Worm (Caenorhabditis elegans) whole organism, young adult: ENCODE measurements around the gene str-4.

Experiments
- F49E8.2 ChIP-seq: sonication (generic microtip); optimal IDR thresholded peaks from 3 replicates; lab custom pipeline; 2017; ENCODE audit warnings: missing genetic modification characterization, mild to moderate bottlenecking, missing compliant biosample characterization, antibody characterized with exemption, moderate library complexity; ENCODE audit not compliant: insufficient read depth
- ZK185.1 ChIP-seq: sonication (generic microtip); optimal IDR thresholded peaks from 2 replicates; lab custom pipeline; 2016; ENCODE audit warnings: mild to moderate bottlenecking, missing genetic modification characterization, missing compliant biosample characterization; ENCODE audit not compliant: poor library complexity, severe bottlenecking
- atf-7 ChIP-seq: sonication (generic microtip); optimal IDR thresholded peaks from 2 replicates; lab custom pipeline; 2017; ENCODE audit warnings: mild to moderate bottlenecking, missing genetic modification characterization, missing compliant biosample characterization
- ceh-91 ChIP-seq: fragments of 200-800 bp; sonication (Bioruptor generic); IDR thresholded peaks from 2 replicates; pipeline ENCODE4 v1.3.6; 2022; ENCODE audit warnings: missing genetic modification reagents, missing genetic modification characterization, missing compliant biosample characterization
- lsy-27 ChIP-seq: sonication (generic microtip); optimal IDR thresholded peaks from 2 replicates; lab custom pipeline; 2017; ENCODE audit warnings: missing genetic modification characterization, mild to moderate bottlenecking, missing compliant biosample characterization, antibody characterized with exemption, missing genotype, borderline replicate concordance; ENCODE audit not compliant: insufficient read depth
- nfya-2 ChIP-seq: fragments of 200-800 bp; sonication (Bioruptor generic); IDR thresholded peaks from 2 replicates; pipeline ENCODE4 v1.3.6; 2022; ENCODE audit warnings: missing genetic modification reagents, missing genetic modification characterization, missing compliant biosample characterization
- nhr-80 ChIP-seq: sonication (generic microtip); optimal IDR thresholded peaks from 2 replicates; lab custom pipeline; 2016; ENCODE audit warnings: missing genetic modification characterization, missing compliant biosample characterization
- nhr-90 ChIP-seq: sonication (generic microtip); optimal IDR thresholded peaks from 2 replicates; lab custom pipeline; 2016; ENCODE audit warnings: missing genotype, mild to moderate bottlenecking, missing genetic modification characterization, missing compliant biosample characterization
- pha-4 ChIP-seq: fragments of 150-350 bp; sonication (generic microtip); optimal IDR thresholded peaks from 2 replicates; lab custom pipeline; 2014; ENCODE audit warnings: missing biosample characterization, missing genetic modification reagents, missing genetic modification characterization
- snpc-3.4 ChIP-seq: sonication (generic microtip); optimal IDR thresholded peaks from 2 replicates; lab custom pipeline; 2017; ENCODE audit warnings: missing genetic modification characterization, mild to moderate bottlenecking, missing compliant biosample characterization, antibody characterized with exemption, moderate library complexity, missing genotype, missing genetic modification reagents
- snpc-4 ChIP-seq, 5 experiments: fragments of 150-350 bp in 1 of 5; sonication (generic microtip) in 4 of 5; optimal IDR thresholded peaks; 2 replicates each; lab custom pipeline; 2014 to 2018; ENCODE audit warnings: missing genetic modification characterization in 5 of 5, missing biosample characterization in 3 of 5, antibody characterized with exemption in 2 of 5, mild to moderate bottlenecking in 2 of 5, missing compliant biosample characterization in 2 of 5, missing genotype in 2 of 5, moderate library complexity in 2 of 5, missing genetic modification reagents in 1 of 5
- tbp1 ChIP-seq: fragments of 200-800 bp; sonication (Bioruptor generic); optimal IDR thresholded peaks from 2 replicates; lab custom pipeline; 2018; ENCODE audit warnings: mild to moderate bottlenecking, missing genetic modification characterization, missing compliant biosample characterization
- ztf-25 ChIP-seq: fragments of 200-800 bp; sonication (Bioruptor generic); IDR thresholded peaks from 2 replicates; pipeline ENCODE4 v1.3.6; 2022; ENCODE audit warnings: missing genetic modification reagents, missing genetic modification characterization, missing compliant biosample characterization

ce11 chrV:13364227-13364626, 24.7 kb upstream of the str-4 start:
- TF ChIP-seq nhr-90 (tag; lab: Kevin White, UChicago) (no peak), tbp1 (GFP tag; lab: Kevin White, UChicago) (no peak), ZK185.1 (tag; lab: Kevin White, UChicago) (no peak), ztf-25 (GFP tag; lab: Robert Waterston, UW) (no peak), snpc-4 (GFP tag; optimal IDR thresholded peaks at IDR 0.05; lab: Kevin White, UChicago) (no peak), snpc-4 (tag; optimal IDR thresholded peaks at IDR 0.05; lab: Kevin White, UChicago) (no peak), F49E8.2 (tag; lab: Kevin White, UChicago) (no peak), nhr-80 (tag; lab: Kevin White, UChicago) (no peak), ceh-91 (no peak), lsy-27 (no peak), snpc-3.4 (tag; lab: Kevin White, UChicago) (no peak), nfya-2 (GFP tag; lab: Robert Waterston, UW) (no peak), atf-7 (tag; lab: Kevin White, UChicago) (no peak), pha-4 (tag; lab: Kevin White, UChicago) (no peak)
